Worm (Caenorhabditis elegans) whole organism, young adult: ENCODE measurements around the gene Y38H6C.4.

ENCODE experiments used
- F22D6.2 ChIP-seq: sonication (generic microtip); optimal IDR thresholded peaks from 2 replicates; lab custom pipeline; 2016; ENCODE audit warnings: mild to moderate bottlenecking, missing genetic modification characterization, missing compliant biosample characterization
- Y56A3A.18 ChIP-seq: fragments of 200-800 bp; sonication (Bioruptor generic); IDR thresholded peaks from 2 replicates; pipeline ENCODE4 v1.3.6; 2022; ENCODE audit warnings: missing genetic modification reagents, missing genetic modification characterization, missing compliant biosample characterization
- ccch-3 ChIP-seq: fragments of 200-800 bp; sonication (Bioruptor generic); optimal IDR thresholded peaks from 2 replicates; lab custom pipeline; 2018; ENCODE audit warnings: mild to moderate bottlenecking, missing genetic modification characterization, missing compliant biosample characterization
- dox-1 ChIP-seq: fragments of 200-800 bp; sonication (Bioruptor generic); IDR thresholded peaks from 2 replicates; pipeline ENCODE4 v1.3.6; 2022; ENCODE audit warnings: missing genetic modification reagents, missing genetic modification characterization, missing compliant biosample characterization
- let-607 ChIP-seq, 2 experiments: fragments of 200-800 bp in 1 of 2; sonication (Bioruptor generic) in 1 of 2; sonication (generic microtip) in 1 of 2; optimal IDR thresholded peaks; 2 replicates each; lab custom pipeline; 2016 to 2018; ENCODE audit warnings: mild to moderate bottlenecking in 2 of 2, missing compliant biosample characterization in 2 of 2, missing genetic modification characterization in 2 of 2, moderate library complexity in 2 of 2, missing genotype in 1 of 2
- madf-10 ChIP-seq: sonication (generic microtip); optimal IDR thresholded peaks from 2 replicates; lab custom pipeline; 2016; ENCODE audit warnings: mild to moderate bottlenecking, missing genetic modification characterization, missing compliant biosample characterization
- madf-6 ChIP-seq: fragments of 200-800 bp; sonication (Bioruptor generic); IDR thresholded peaks from 2 replicates; pipeline ENCODE4 v1.3.6; 2022; ENCODE audit warnings: missing genetic modification reagents, missing genetic modification characterization, missing compliant biosample characterization
- nhr-90 ChIP-seq: sonication (generic microtip); optimal IDR thresholded peaks from 2 replicates; lab custom pipeline; 2016; ENCODE audit warnings: missing genotype, mild to moderate bottlenecking, missing genetic modification characterization, missing compliant biosample characterization
- rcor-1 ChIP-seq: fragments of 200-800 bp; sonication (Bioruptor generic); IDR thresholded peaks from 2 replicates; pipeline ENCODE4 v1.3.6; 2022; ENCODE audit warnings: missing genetic modification reagents, missing genetic modification characterization, missing compliant biosample characterization
- snpc-4 ChIP-seq, 5 experiments: fragments of 150-350 bp in 1 of 5; sonication (generic microtip) in 4 of 5; optimal IDR thresholded peaks; 2 replicates each; lab custom pipeline; 2014 to 2018; ENCODE audit warnings: missing genetic modification characterization in 5 of 5, missing biosample characterization in 3 of 5, antibody characterized with exemption in 2 of 5, mild to moderate bottlenecking in 2 of 5, missing compliant biosample characterization in 2 of 5, missing genotype in 2 of 5, moderate library complexity in 2 of 5, missing genetic modification reagents in 1 of 5

DNA sequence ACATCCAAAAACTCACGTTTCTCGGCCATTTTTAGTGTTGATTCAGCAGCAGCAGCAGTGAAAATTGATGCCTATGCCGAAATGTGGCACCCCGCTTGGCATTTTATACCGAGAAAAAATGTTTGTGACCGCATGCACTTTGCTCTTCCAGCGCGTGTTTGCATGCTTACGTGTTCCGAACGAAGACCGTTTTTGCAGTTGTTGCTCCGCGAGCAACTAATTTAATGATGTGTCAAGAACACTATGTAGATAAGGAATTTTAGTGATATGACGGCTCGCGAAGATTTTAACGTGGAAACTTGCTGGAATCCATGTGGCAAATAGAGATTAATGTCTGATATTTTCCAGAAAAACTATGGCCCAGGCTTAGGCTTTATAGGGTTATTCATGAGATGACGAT lies 5.9 kb downstream of the Y38H6C.4 start, which contains the start of gene dct-16:
- no peak for TF ChIP-seq rcor-1
- TF ChIP-seq madf-6 (GFP tag; lab: Robert Waterston, UW), result no peak
- no peak for TF ChIP-seq F22D6.2 (tag; lab: Kevin White, UChicago)
- TF ChIP-seq dox-1 (GFP tag; lab: Robert Waterston, UW), result no peak
- no peak for TF ChIP-seq snpc-4 (GFP tag; optimal IDR thresholded peaks at IDR 0.05; lab: Kevin White, UChicago)
- no peak for TF ChIP-seq snpc-4 (tag; optimal IDR thresholded peaks at IDR 0.05; lab: Kevin White, UChicago)
- no peak for TF ChIP-seq madf-10 (tag; lab: Kevin White, UChicago)
- no peak for TF ChIP-seq Y56A3A.18
- TF ChIP-seq ccch-3 (GFP tag; lab: Kevin White, UChicago), result no peak
- TF ChIP-seq nhr-90 (tag; lab: Kevin White, UChicago), result peak; percentile 44
- TF ChIP-seq let-607 (tag; optimal IDR thresholded peaks at IDR 0.05; lab: Kevin White, UChicago), result peak; percentile 95 to 97
